Fruit fly (Drosophila melanogaster): ENCODE data around the gene emc.

Gene emc

dm6 chr3L:791251-791991, 42.2 kb downstream of the emc start (continued):
- TF ChIP-seq CG4617 (GFP tag; optimal IDR thresholded peaks at IDR 0.05; ENCODE audit: borderline replicate concordance) (peak; percentile 13), gem (tag; optimal IDR thresholded peaks at IDR 0.05) (peak; percentile 80), usp (GFP tag; optimal IDR thresholded peaks at IDR 0.05) (no peak), chm (GFP tag; IDR thresholded peaks at IDR 0.05) (no peak), Dref (GFP tag; IDR thresholded peaks at IDR 0.05) (no peak), so (GFP tag; IDR thresholded peaks at IDR 0.05) (0 out of 3 replicates have a peak, but pooled peaks have one; percentile 32), CrebB (tag; optimal IDR thresholded peaks at IDR 0.05) (peak; percentile 48), salm (tag; optimal IDR thresholded peaks at IDR 0.05) (peak; percentile 70), sc (optimal IDR thresholded peaks at IDR 0.05) (no peak), sc (GFP tag; optimal IDR thresholded peaks at IDR 0.05) (peak; percentile 44), gsb-n (tag; optimal IDR thresholded peaks at IDR 0.05) (peak; percentile 62), dimm (GFP tag; IDR thresholded peaks at IDR 0.05) (no peak), ranshi (GFP tag; IDR thresholded peaks at IDR 0.05) (peak; percentile 38; the same call in 1 of the 2 replicates), Max (GFP tag; optimal IDR thresholded peaks at IDR 0.05) (peak; percentile 52), CG11723 (GFP tag; optimal IDR thresholded peaks at IDR 0.05) (peak; percentile 54), nmo (GFP tag; optimal IDR thresholded peaks at IDR 0.05) (peak; percentile 13), nerfin-2 (GFP tag; IDR thresholded peaks at IDR 0.05; ENCODE audit: partially characterized antibody) (peak; percentile 73), Bteb2 (GFP tag; optimal IDR thresholded peaks at IDR 0.05) (peak; percentile 19), run (tag; optimal IDR thresholded peaks at IDR 0.05) (peak; percentile 49), Fer2 (tag; optimal IDR thresholded peaks at IDR 0.05) (no peak), CG7745 (tag; optimal IDR thresholded peaks at IDR 0.05) (no peak), CkIIα-i1 (GFP tag; IDR thresholded peaks at IDR 0.05) (no peak), Aef1 (GFP tag; IDR thresholded peaks at IDR 0.05) (no peak; the same call in 2 of the 3 replicates), gsb (GFP tag; IDR thresholded peaks at IDR 0.05) (no peak), Elba2 (GFP tag; optimal IDR thresholded peaks at IDR 0.05) (no peak), CG14441 (GFP tag; IDR thresholded peaks at IDR 0.05) (peak; percentile 42; the same call in 1 of the 2 replicates), CG14050 (GFP tag; IDR thresholded peaks at IDR 0.05) (peak; percentile 46; the same call in 2 of the 3 replicates), CG34376 (GFP tag; optimal IDR thresholded peaks at IDR 0.05) (no peak), kni (GFP tag; optimal IDR thresholded peaks at IDR 0.05) (peak; percentile 17), ems (GFP tag; optimal IDR thresholded peaks at IDR 0.05) (peak; percentile 23), sd (tag; optimal IDR thresholded peaks at IDR 0.05) (no peak), ara (GFP tag; IDR thresholded peaks at IDR 0.05) (peak; percentile 77), eve (GFP tag; optimal IDR thresholded peaks at IDR 0.05) (peak in 1 of 2 experiments; percentile 78), sens (GFP tag) (peak; percentile 94), Fer3 (tag; optimal IDR thresholded peaks at IDR 0.05) (peak; percentile 31), Ssrp (tag; optimal IDR thresholded peaks at IDR 0.05) (peak; percentile 61), cas (GFP tag; IDR thresholded peaks at IDR 0.05) (no peak), pita (GFP tag; optimal IDR thresholded peaks at IDR 0.05) (no peak), bsh (GFP tag; optimal IDR thresholded peaks at IDR 0.05) (peak; percentile 49 to 80), CG18599 (GFP tag; optimal IDR thresholded peaks at IDR 0.05) (peak; percentile 31), en (GFP tag; optimal IDR thresholded peaks at IDR 0.05) (no peak), pnt (GFP tag; optimal IDR thresholded peaks at IDR 0.05) (peak; percentile 20), D19B (GFP tag; optimal IDR thresholded peaks at IDR 0.05) (peak; percentile 3), bowl (GFP tag; IDR thresholded peaks at IDR 0.05) (no peak), ase (GFP tag; IDR thresholded peaks at IDR 0.05) (peak; percentile 12; the same call in 1 of the 3 replicates), CG1792 (GFP tag; optimal IDR thresholded peaks at IDR 0.05) (no peak), CG42726 (GFP tag; IDR thresholded peaks at IDR 0.05; ENCODE audit: partially characterized antibody) (no peak), br (optimal IDR thresholded peaks at IDR 0.05) (no peak), Myb (GFP tag; optimal IDR thresholded peaks at IDR 0.05) (no peak), pfk (GFP tag; optimal IDR thresholded peaks at IDR 0.05) (no peak)
